Worm (Caenorhabditis elegans) whole organism, L4 larva: ENCODE results near the gene C18C4.7.

Experiments used
- F26F4.8 ChIP-seq: fragments of 200-800 bp; sonication (Bioruptor generic); conservative IDR thresholded peaks from 2 replicates; pipeline ENCODE4 v1.3.6; 2022; ENCODE audit warnings: missing genetic modification characterization, missing compliant biosample characterization
- F44E2.7 ChIP-seq: fragments of 200-800 bp; sonication (Bioruptor generic); IDR thresholded peaks from 2 replicates; pipeline ENCODE4 v2.1.2; 2022; ENCODE audit warnings: missing genetic modification characterization, missing compliant biosample characterization
- F49E8.2 ChIP-seq: sonication (generic microtip); optimal IDR thresholded peaks from 2 replicates; lab custom pipeline; 2016; ENCODE audit warnings: missing compliant biosample characterization, mild to moderate bottlenecking, missing genetic modification characterization, borderline replicate concordance
- T26A8.4 ChIP-seq: fragments of 200-800 bp; sonication (Bioruptor generic); IDR thresholded peaks from 2 replicates; pipeline ENCODE4 v1.3.6; 2022; ENCODE audit warnings: missing genetic modification characterization, missing compliant biosample characterization
- Y105C5A.15 ChIP-seq: fragments of 200-800 bp; sonication (Bioruptor generic); IDR thresholded peaks from 2 replicates; pipeline ENCODE4 v1.3.6; 2022; ENCODE audit warnings: missing genetic modification characterization, missing compliant biosample characterization
- Y48G9A.11 ChIP-seq: fragments of 200-800 bp; sonication (Bioruptor generic); IDR thresholded peaks from 2 replicates; pipeline ENCODE4 v1.3.6; 2022; ENCODE audit warnings: missing genetic modification reagents, missing genetic modification characterization, missing compliant biosample characterization
- Y75B8A.6 ChIP-seq: fragments of 200-800 bp; sonication (Bioruptor generic); IDR thresholded peaks from 2 replicates; pipeline ENCODE4 v1.3.6; 2022; ENCODE audit warnings: missing genetic modification reagents, missing genetic modification characterization, missing compliant biosample characterization
- aha-1 ChIP-seq: fragments of 150-350 bp; peaks from one replicate; lab custom pipeline; 2014; ENCODE audit warnings: missing biosample characterization, missing genetic modification characterization
- ama-1 ChIP-seq: fragments of 150-350 bp; optimal IDR thresholded peaks from 2 replicates; lab custom pipeline; 2014; ENCODE audit warnings: inconsistent platforms, mixed read lengths
- ceh-20 ChIP-seq: fragments of 200-800 bp; sonication (Bioruptor generic); IDR thresholded peaks from 2 replicates; pipeline ENCODE4 v1.3.6; 2022; ENCODE audit warnings: missing genetic modification reagents, missing genetic modification characterization, missing compliant biosample characterization
- ceh-32 ChIP-seq: sonication (generic microtip); optimal IDR thresholded peaks from 2 replicates; lab custom pipeline; 2016; ENCODE audit warnings: mild to moderate bottlenecking, missing genetic modification characterization, missing compliant biosample characterization; ENCODE audit not compliant: poor library complexity
- ceh-44 ChIP-seq: fragments of 200-800 bp; sonication (Bioruptor generic); IDR thresholded peaks from 2 replicates; pipeline ENCODE4 v1.3.6; 2022; ENCODE audit warnings: missing genetic modification reagents, missing genetic modification characterization, missing compliant biosample characterization
- ceh-82 ChIP-seq: sonication (generic microtip); optimal IDR thresholded peaks from 2 replicates; lab custom pipeline; 2017; ENCODE audit warnings: missing biosample characterization, missing genetic modification characterization
- ctbp-1 ChIP-seq: fragments of 200-800 bp; sonication (Bioruptor generic); IDR thresholded peaks from 2 replicates; pipeline ENCODE4 v1.3.6; 2022; ENCODE audit warnings: missing genetic modification reagents, missing genetic modification characterization, missing compliant biosample characterization
- daf-12 ChIP-seq: fragments of 150-350 bp; optimal IDR thresholded peaks from 2 replicates; lab custom pipeline; 2014; ENCODE audit warnings: missing biosample characterization, missing genetic modification reagents, missing genetic modification characterization
- daf-16 ChIP-seq, 3 experiments: sonication (generic microtip); optimal IDR thresholded peaks; 2 replicates each; lab custom pipeline; 2016 to 2017; ENCODE audit warnings: missing genetic modification characterization in 3 of 3, missing genetic modification reagents in 3 of 3, mild to moderate bottlenecking in 2 of 3, missing compliant biosample characterization in 2 of 3, missing biosample characterization in 1 of 3, moderate library complexity in 1 of 3
- dmd-6 ChIP-seq: fragments of 200-800 bp; sonication (Bioruptor generic); IDR thresholded peaks from 2 replicates; pipeline ENCODE4 v1.3.6; 2022; ENCODE audit warnings: missing genetic modification reagents, missing genetic modification characterization, missing compliant biosample characterization
- dmd-8 ChIP-seq: fragments of 200-800 bp; sonication (Bioruptor generic); IDR thresholded peaks from 2 replicates; pipeline ENCODE4 v1.3.6; 2022; ENCODE audit warnings: missing genetic modification characterization, missing compliant biosample characterization
- dmd-9 ChIP-seq: fragments of 200-800 bp; sonication (Bioruptor generic); IDR thresholded peaks from 2 replicates; pipeline ENCODE4 v1.3.6; 2022; ENCODE audit warnings: missing genetic modification reagents, missing genetic modification characterization, missing compliant biosample characterization
- dve-1 ChIP-seq: sonication (generic microtip); optimal IDR thresholded peaks from 2 replicates; lab custom pipeline; 2017; ENCODE audit warnings: antibody characterized with exemption, mild to moderate bottlenecking, missing genetic modification characterization, missing compliant biosample characterization; ENCODE audit not compliant: insufficient read depth
- egl-43 ChIP-seq: fragments of 200-800 bp; sonication (Bioruptor generic); IDR thresholded peaks from 2 replicates; pipeline ENCODE4 v1.3.6; 2022; ENCODE audit warnings: missing genetic modification reagents, missing genetic modification characterization, missing compliant biosample characterization
- fos-1 ChIP-seq: fragments of 150-350 bp; optimal IDR thresholded peaks from 2 replicates; lab custom pipeline; 2014; ENCODE audit warnings: missing biosample characterization, missing genetic modification characterization
- gei-8 ChIP-seq: fragments of 200-800 bp; sonication (Bioruptor generic); optimal IDR thresholded peaks from 2 replicates; lab custom pipeline; 2018; ENCODE audit warnings: mild to moderate bottlenecking, missing genetic modification characterization, missing compliant biosample characterization
- jun-1 ChIP-seq: fragments of 150-350 bp; optimal IDR thresholded peaks from 2 replicates; lab custom pipeline; 2014; ENCODE audit warnings: missing biosample characterization, missing genetic modification reagents, missing genetic modification characterization
- lim-7 ChIP-seq: fragments of 200-800 bp; sonication (Bioruptor generic); IDR thresholded peaks from 2 replicates; pipeline ENCODE4 v1.3.6; 2022; ENCODE audit warnings: missing genetic modification characterization, missing compliant biosample characterization
- lin-13 ChIP-seq: fragments of 150-350 bp; optimal IDR thresholded peaks from 2 replicates; lab custom pipeline; 2014; ENCODE audit warnings: missing biosample characterization, missing genetic modification reagents, missing genetic modification characterization
- lin-38 ChIP-seq: fragments of 200-800 bp; sonication (Bioruptor generic); IDR thresholded peaks from 2 replicates; pipeline ENCODE4 v1.3.6; 2022; ENCODE audit warnings: missing genetic modification reagents, missing genetic modification characterization, missing compliant biosample characterization
- madf-5 ChIP-seq, 2 experiments: fragments of 200-800 bp; sonication (Bioruptor generic); IDR thresholded peaks; 2 replicates each; pipeline ENCODE4 v1.3.6; 2022; ENCODE audit warnings: missing compliant biosample characterization in 2 of 2, missing genetic modification characterization in 2 of 2
- madf-9 ChIP-seq: fragments of 200-800 bp; sonication (Bioruptor generic); conservative IDR thresholded peaks from 2 replicates; pipeline ENCODE4 v1.3.6; 2022; ENCODE audit warnings: missing genetic modification reagents, missing genetic modification characterization, missing compliant biosample characterization
- mdl-1 ChIP-seq, 2 experiments: fragments of 150-350 bp in 1 of 2; sonication (generic microtip) in 1 of 2; optimal IDR thresholded peaks; 2 replicates each; lab custom pipeline; 2014 to 2017; ENCODE audit warnings: missing biosample characterization in 2 of 2, missing genetic modification characterization in 2 of 2
- mdt-29 ChIP-seq: fragments of 200-800 bp; sonication (Bioruptor generic); IDR thresholded peaks from 2 replicates; pipeline ENCODE4 v1.3.6; 2022; ENCODE audit warnings: missing genetic modification reagents, missing genetic modification characterization, missing compliant biosample characterization
- mep-1 ChIP-seq: fragments of 150-350 bp; sonication (generic microtip); optimal IDR thresholded peaks from 3 replicates; lab custom pipeline; 2014; ENCODE audit warnings: missing biosample characterization, missing genetic modification characterization
- mes-2 ChIP-seq: sonication (generic microtip); optimal IDR thresholded peaks from 2 replicates; lab custom pipeline; 2016; ENCODE audit warnings: missing genotype, mild to moderate bottlenecking, missing genetic modification characterization, missing compliant biosample characterization; ENCODE audit not compliant: poor library complexity, severe bottlenecking
- mxl-3 ChIP-seq: fragments of 200-800 bp; sonication (Bioruptor generic); optimal IDR thresholded peaks from 2 replicates; lab custom pipeline; 2018; ENCODE audit warnings: mild to moderate bottlenecking, missing genetic modification characterization, missing compliant biosample characterization
- nhr-111 ChIP-seq: fragments of 200-800 bp; sonication (Bioruptor generic); optimal IDR thresholded peaks from 2 replicates; lab custom pipeline; 2018; ENCODE audit warnings: mild to moderate bottlenecking, missing genetic modification characterization, missing compliant biosample characterization
- nhr-48 ChIP-seq: sonication (generic microtip); optimal IDR thresholded peaks from 2 replicates; lab custom pipeline; 2016; ENCODE audit warnings: mild to moderate bottlenecking, missing genetic modification characterization, missing compliant biosample characterization
- nhr-77 ChIP-seq: fragments of 150-350 bp; optimal IDR thresholded peaks from 2 replicates; lab custom pipeline; 2014; ENCODE audit warnings: missing biosample characterization, missing genetic modification characterization
- php-3 ChIP-seq: fragments of 200-800 bp; sonication (Bioruptor generic); IDR thresholded peaks from 2 replicates; pipeline ENCODE4 v1.3.6; 2022; ENCODE audit warnings: missing genetic modification reagents, missing genetic modification characterization, missing compliant biosample characterization
- saeg-2 ChIP-seq: fragments of 200-800 bp; sonication (Bioruptor generic); IDR thresholded peaks from 2 replicates; pipeline ENCODE4 v1.3.6; 2022; ENCODE audit warnings: missing genetic modification reagents, missing genetic modification characterization, missing compliant biosample characterization
- skn-1 ChIP-seq: fragments of 150-350 bp; optimal IDR thresholded peaks from 2 replicates; lab custom pipeline; 2014; ENCODE audit warnings: missing biosample characterization, missing genetic modification characterization
- snpc-4 ChIP-seq: fragments of 150-350 bp; optimal IDR thresholded peaks from 2 replicates; lab custom pipeline; 2014; ENCODE audit warnings: missing biosample characterization, missing genetic modification characterization
- spr-1 ChIP-seq: sonication (generic microtip); optimal IDR thresholded peaks from 2 replicates; lab custom pipeline; 2016; ENCODE audit warnings: mild to moderate bottlenecking, missing genetic modification characterization, missing compliant biosample characterization
- tag-97 ChIP-seq: fragments of 200-800 bp; sonication (Bioruptor generic); IDR thresholded peaks from 2 replicates; pipeline ENCODE4 v1.3.6; 2022; ENCODE audit warnings: missing genetic modification characterization, missing compliant biosample characterization
- tra-1 ChIP-seq: fragments of 200-800 bp; sonication (Bioruptor generic); IDR thresholded peaks from 2 replicates; pipeline ENCODE4 v1.3.6; 2022; ENCODE audit warnings: missing genetic modification reagents, missing genetic modification characterization, missing compliant biosample characterization
- unc-62 ChIP-seq, 3 experiments: fragments of 150-350 bp in 1 of 3; sonication (generic microtip); optimal IDR thresholded peaks in 2 of 3; peaks in 1 of 3; 1 replicate in 1 of 3; 2 replicates in 2 of 3; lab custom pipeline; 2014 to 2017; ENCODE audit warnings: missing biosample characterization in 3 of 3, missing genetic modification characterization in 3 of 3, missing genetic modification reagents in 3 of 3, missing genotype in 1 of 3
- zfp-2 ChIP-seq: sonication (generic microtip); optimal IDR thresholded peaks from 2 replicates; lab custom pipeline; 2016; ENCODE audit warnings: mild to moderate bottlenecking, missing genetic modification characterization, missing compliant biosample characterization
- zfp-3 ChIP-seq: fragments of 200-800 bp; sonication (Bioruptor generic); conservative IDR thresholded peaks from 2 replicates; pipeline ENCODE4 v1.3.6; 2022; ENCODE audit warnings: missing genetic modification reagents, missing genetic modification characterization, missing compliant biosample characterization
- zip-2 ChIP-seq: fragments of 150-350 bp; optimal IDR thresholded peaks from 2 replicates; lab custom pipeline; 2014; ENCODE audit warnings: missing biosample characterization, missing genetic modification characterization
- ztf-11 ChIP-seq: fragments of 150-350 bp; optimal IDR thresholded peaks from 2 replicates; lab custom pipeline; 2014; ENCODE audit warnings: missing biosample characterization, missing genetic modification characterization

Gene C18C4.7

ce11 chrV:5591887-5592286 is 24.9 kb upstream of the C18C4.7 start (continued):
- TF ChIP-seq ctbp-1 (GFP tag; lab: Robert Waterston, UW) (peak; percentile 68), mxl-3 (GFP tag; lab: Kevin White, UChicago) (no peak), dmd-6 (no peak), aha-1 (tag; lab: Kevin White, UChicago) (no peak), dmd-8 (GFP tag; lab: Robert Waterston, UW) (peak; percentile 86), Y75B8A.6 (GFP tag; lab: Robert Waterston, UW) (peak; percentile 93), F49E8.2 (peak; percentile 70), php-3 (GFP tag; lab: Robert Waterston, UW) (0 out of 2 replicates have a peak, but pooled peaks have one; percentile 25), zip-2 (no peak), jun-1 (tag; lab: Kevin White, UChicago) (no peak), tra-1 (peak; percentile 47; the same call in 1 of the 2 replicates), unc-62 (GFP tag; optimal IDR thresholded peaks at IDR 0.05 in 1 of 2; lab: Kevin White, UChicago) (no peak), unc-62 (tag; optimal IDR thresholded peaks at IDR 0.05; lab: Kevin White, UChicago) (no peak), lim-7 (GFP tag; lab: Robert Waterston, UW) (peak; percentile 99), zfp-3 (peak; percentile 30; the same call in 1 of the 2 replicates), daf-12 (tag; lab: Kevin White, UChicago) (no peak), nhr-77 (tag; lab: Kevin White, UChicago) (no peak), gei-8 (GFP tag; lab: Kevin White, UChicago) (peak; percentile 77), nhr-48 (tag; lab: Kevin White, UChicago) (no peak), saeg-2 (GFP tag; lab: Robert Waterston, UW) (0 out of 2 replicates have a peak, but pooled peaks have one; percentile 52), ceh-82 (tag; lab: Kevin White, UChicago) (no peak), daf-16 (GFP tag; optimal IDR thresholded peaks at IDR 0.05; lab: Kevin White, UChicago) (peak in 1 of 2 experiments; percentile 27), daf-16 (tag; optimal IDR thresholded peaks at IDR 0.05; lab: Kevin White, UChicago) (no peak), madf-5 (GFP tag; IDR thresholded peaks at IDR 0.05; lab: Robert Waterston, UW) (peak; percentile 78 to 94; a peak in 3 of 4 replicates), Y105C5A.15 (peak; percentile 99), egl-43 (peak; percentile 69; the same call in 1 of the 2 replicates), F44E2.7 (GFP tag; lab: Robert Waterston, UW) (0 out of 2 replicates have a peak, but pooled peaks have one; percentile 19), tag-97 (GFP tag; lab: Robert Waterston, UW) (no peak), mdl-1 (tag; optimal IDR thresholded peaks at IDR 0.05; lab: Kevin White, UChicago) (no peak)

DNA sequence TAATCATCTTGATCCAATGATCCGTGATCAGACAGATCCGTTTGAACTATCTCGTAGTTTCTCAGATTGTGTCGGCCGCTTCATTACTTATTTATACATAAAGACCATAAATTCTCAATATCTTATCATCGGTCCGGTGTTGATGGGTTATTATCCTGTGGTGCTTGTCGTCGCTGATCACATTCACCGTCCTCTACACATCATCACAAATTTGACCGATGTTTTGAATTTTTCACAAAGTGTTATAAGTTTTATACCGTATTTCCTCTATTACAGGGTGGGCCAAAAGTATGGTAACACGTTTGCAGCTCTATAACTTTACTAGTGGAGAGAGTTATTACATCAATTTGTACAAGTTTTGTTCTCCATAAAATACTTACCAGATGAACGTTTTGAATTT is 20.9 kb upstream of the C18C4.7 start:
- TF ChIP-seq mep-1 (tag; lab: Kevin White, UChicago) (no peak), spr-1 (tag; lab: Kevin White, UChicago) (no peak), zfp-3 (0 out of 2 replicates have a peak, but pooled peaks have one; percentile 29), mdt-29 (GFP tag; lab: Robert Waterston, UW) (no peak), ceh-32 (no peak), ctbp-1 (GFP tag; lab: Robert Waterston, UW) (no peak), ztf-11 (tag; lab: Kevin White, UChicago) (no peak), aha-1 (tag; lab: Kevin White, UChicago) (no peak), ceh-20 (GFP tag; lab: Robert Waterston, UW) (no peak), dmd-9 (GFP tag; lab: Robert Waterston, UW) (no peak), fos-1 (tag; lab: Kevin White, UChicago) (no peak), lin-38 (peak; percentile 70), Y48G9A.11 (peak; percentile 47; the same call in 1 of the 2 replicates), snpc-4 (tag; lab: Kevin White, UChicago) (peak; percentile 48), dmd-6 (no peak), zfp-2 (tag; lab: Kevin White, UChicago) (no peak), F26F4.8 (GFP tag; lab: Robert Waterston, UW) (0 out of 2 replicates have a peak, but pooled peaks have one; percentile 62), ceh-82 (tag; lab: Kevin White, UChicago) (no peak), saeg-2 (GFP tag; lab: Robert Waterston, UW) (no peak), ceh-44 (peak; percentile 85), mes-2 (tag; lab: Kevin White, UChicago) (no peak), nhr-111 (GFP tag; lab: Kevin White, UChicago) (no peak), lin-13 (no peak), skn-1 (tag; lab: Kevin White, UChicago) (no peak), dve-1 (tag; lab: Kevin White, UChicago) (no peak), ama-1 (lab: Kevin White, UChicago) (no peak), nhr-48 (tag; lab: Kevin White, UChicago) (no peak), T26A8.4 (GFP tag; lab: Robert Waterston, UW) (no peak), madf-9 (GFP tag; lab: Robert Waterston, UW) (0 out of 2 replicates have a peak, but pooled peaks have one; percentile 20)
